Worm (Caenorhabditis elegans) whole organism, L1 larva: ENCODE data around the gene F59A1.13.

Experiments
- Y116A8C.19 ChIP-seq: sonication (generic microtip); optimal IDR thresholded peaks from 2 replicates; lab custom pipeline; 2016; ENCODE audit warnings: missing compliant biosample characterization, missing genetic modification characterization, borderline replicate concordance
- efl-3 ChIP-seq: fragments of 200-800 bp; sonication (Bioruptor generic); optimal IDR thresholded peaks from 2 replicates; lab custom pipeline; 2018; ENCODE audit warnings: mild to moderate bottlenecking, missing genetic modification characterization, missing compliant biosample characterization
- nhr-84 ChIP-seq: sonication (generic microtip); optimal IDR thresholded peaks from 2 replicates; lab custom pipeline; 2017; ENCODE audit warnings: missing biosample characterization, missing genetic modification characterization

ce11 chrV:17700728-17701262, 10.0 kb upstream of the F59A1.13 start, which contains the start of the genes Y26G10.5 and srh-32:
- TF ChIP-seq Y116A8C.19 (no peak), nhr-84 (tag; lab: Kevin White, UChicago) (no peak), efl-3 (no peak)
